Worm (Caenorhabditis elegans) whole organism, L4 larva: ENCODE data around the gene F42A10.6.

ENCODE experiments used
- F10B5.3 ChIP-seq: sonication (generic microtip); optimal IDR thresholded peaks from 2 replicates; lab custom pipeline; 2016; ENCODE audit warnings: mild to moderate bottlenecking, missing genetic modification characterization, missing compliant biosample characterization
- F26F4.8 ChIP-seq: fragments of 200-800 bp; sonication (Bioruptor generic); conservative IDR thresholded peaks from 2 replicates; pipeline ENCODE4 v1.3.6; 2022; ENCODE audit warnings: missing genetic modification characterization, missing compliant biosample characterization
- F44E2.7 ChIP-seq: fragments of 200-800 bp; sonication (Bioruptor generic); IDR thresholded peaks from 2 replicates; pipeline ENCODE4 v2.1.2; 2022; ENCODE audit warnings: missing genetic modification characterization, missing compliant biosample characterization
- T26A8.4 ChIP-seq: fragments of 200-800 bp; sonication (Bioruptor generic); IDR thresholded peaks from 2 replicates; pipeline ENCODE4 v1.3.6; 2022; ENCODE audit warnings: missing genetic modification characterization, missing compliant biosample characterization
- Y105C5A.15 ChIP-seq: fragments of 200-800 bp; sonication (Bioruptor generic); IDR thresholded peaks from 2 replicates; pipeline ENCODE4 v1.3.6; 2022; ENCODE audit warnings: missing genetic modification characterization, missing compliant biosample characterization
- Y48G9A.11 ChIP-seq: fragments of 200-800 bp; sonication (Bioruptor generic); IDR thresholded peaks from 2 replicates; pipeline ENCODE4 v1.3.6; 2022; ENCODE audit warnings: missing genetic modification reagents, missing genetic modification characterization, missing compliant biosample characterization
- Y5F2A.4 ChIP-seq: fragments of 200-800 bp; sonication (Bioruptor generic); optimal IDR thresholded peaks from 2 replicates; lab custom pipeline; 2018; ENCODE audit warnings: mild to moderate bottlenecking, missing genetic modification characterization, missing compliant biosample characterization
- Y75B8A.6 ChIP-seq: fragments of 200-800 bp; sonication (Bioruptor generic); IDR thresholded peaks from 2 replicates; pipeline ENCODE4 v1.3.6; 2022; ENCODE audit warnings: missing genetic modification reagents, missing genetic modification characterization, missing compliant biosample characterization
- ZK337.2 ChIP-seq: fragments of 200-800 bp; sonication (Bioruptor generic); IDR thresholded peaks from 2 replicates; pipeline ENCODE4 v1.3.6; 2022; ENCODE audit warnings: missing genetic modification reagents, missing genetic modification characterization, missing compliant biosample characterization
- ZK546.5 ChIP-seq, 2 experiments: sonication (generic microtip); optimal IDR thresholded peaks; 2 replicates each; lab custom pipeline; 2017; ENCODE audit warnings: missing biosample characterization in 2 of 2, missing genetic modification characterization in 2 of 2
- aha-1 ChIP-seq: fragments of 150-350 bp; peaks from one replicate; lab custom pipeline; 2014; ENCODE audit warnings: missing biosample characterization, missing genetic modification characterization
- ama-1 ChIP-seq: fragments of 150-350 bp; optimal IDR thresholded peaks from 2 replicates; lab custom pipeline; 2014; ENCODE audit warnings: inconsistent platforms, mixed read lengths
- ceh-20 ChIP-seq: fragments of 200-800 bp; sonication (Bioruptor generic); IDR thresholded peaks from 2 replicates; pipeline ENCODE4 v1.3.6; 2022; ENCODE audit warnings: missing genetic modification reagents, missing genetic modification characterization, missing compliant biosample characterization
- ceh-28 ChIP-seq: fragments of 150-350 bp; optimal IDR thresholded peaks from 2 replicates; lab custom pipeline; 2014; ENCODE audit warnings: missing biosample characterization, missing genetic modification reagents, missing genetic modification characterization
- ctbp-1 ChIP-seq: fragments of 200-800 bp; sonication (Bioruptor generic); IDR thresholded peaks from 2 replicates; pipeline ENCODE4 v1.3.6; 2022; ENCODE audit warnings: missing genetic modification reagents, missing genetic modification characterization, missing compliant biosample characterization
- daf-19 ChIP-seq: fragments of 200-800 bp; sonication (Bioruptor generic); conservative IDR thresholded peaks from 2 replicates; pipeline ENCODE4 v1.3.6; 2022; ENCODE audit warnings: missing genetic modification characterization, missing compliant biosample characterization
- daf-8 ChIP-seq: fragments of 200-800 bp; sonication (Bioruptor generic); IDR thresholded peaks from 2 replicates; pipeline ENCODE4 v1.3.6; 2022; ENCODE audit warnings: missing genetic modification characterization, missing compliant biosample characterization
- dmd-9 ChIP-seq: fragments of 200-800 bp; sonication (Bioruptor generic); IDR thresholded peaks from 2 replicates; pipeline ENCODE4 v1.3.6; 2022; ENCODE audit warnings: missing genetic modification reagents, missing genetic modification characterization, missing compliant biosample characterization
- dpl-1 ChIP-seq: fragments of 150-350 bp; optimal IDR thresholded peaks from 2 replicates; lab custom pipeline; 2014; ENCODE audit warnings: missing biosample characterization, missing genetic modification reagents, missing genetic modification characterization
- fkh-10 ChIP-seq: fragments of 150-350 bp; optimal IDR thresholded peaks from 2 replicates; lab custom pipeline; 2014; ENCODE audit warnings: missing biosample characterization, missing genetic modification reagents, missing genetic modification characterization
- gei-8 ChIP-seq: fragments of 200-800 bp; sonication (Bioruptor generic); optimal IDR thresholded peaks from 2 replicates; lab custom pipeline; 2018; ENCODE audit warnings: mild to moderate bottlenecking, missing genetic modification characterization, missing compliant biosample characterization
- hlh-11 ChIP-seq: fragments of 200-800 bp; sonication (Bioruptor generic); optimal IDR thresholded peaks from 2 replicates; lab custom pipeline; 2018; ENCODE audit warnings: mild to moderate bottlenecking, missing genetic modification characterization, missing compliant biosample characterization
- hlh-30 ChIP-seq: sonication (generic microtip); optimal IDR thresholded peaks from 2 replicates; lab custom pipeline; 2017; ENCODE audit warnings: antibody characterized with exemption, mild to moderate bottlenecking, missing genetic modification characterization, missing compliant biosample characterization; ENCODE audit not compliant: insufficient read depth
- jun-1 ChIP-seq: fragments of 150-350 bp; optimal IDR thresholded peaks from 2 replicates; lab custom pipeline; 2014; ENCODE audit warnings: missing biosample characterization, missing genetic modification reagents, missing genetic modification characterization
- lim-7 ChIP-seq: fragments of 200-800 bp; sonication (Bioruptor generic); IDR thresholded peaks from 2 replicates; pipeline ENCODE4 v1.3.6; 2022; ENCODE audit warnings: missing genetic modification characterization, missing compliant biosample characterization
- lin-1 ChIP-seq: fragments of 200-800 bp; sonication (Bioruptor generic); IDR thresholded peaks from 2 replicates; pipeline ENCODE4 v1.3.6; 2022; ENCODE audit warnings: missing genetic modification reagents, missing genetic modification characterization, missing compliant biosample characterization
- lin-38 ChIP-seq: fragments of 200-800 bp; sonication (Bioruptor generic); IDR thresholded peaks from 2 replicates; pipeline ENCODE4 v1.3.6; 2022; ENCODE audit warnings: missing genetic modification reagents, missing genetic modification characterization, missing compliant biosample characterization
- madf-5 ChIP-seq, 2 experiments: fragments of 200-800 bp; sonication (Bioruptor generic); IDR thresholded peaks; 2 replicates each; pipeline ENCODE4 v1.3.6; 2022; ENCODE audit warnings: missing compliant biosample characterization in 2 of 2, missing genetic modification characterization in 2 of 2
- madf-9 ChIP-seq: fragments of 200-800 bp; sonication (Bioruptor generic); conservative IDR thresholded peaks from 2 replicates; pipeline ENCODE4 v1.3.6; 2022; ENCODE audit warnings: missing genetic modification reagents, missing genetic modification characterization, missing compliant biosample characterization
- mdl-1 ChIP-seq, 2 experiments: fragments of 150-350 bp in 1 of 2; sonication (generic microtip) in 1 of 2; optimal IDR thresholded peaks; 2 replicates each; lab custom pipeline; 2014 to 2017; ENCODE audit warnings: missing biosample characterization in 2 of 2, missing genetic modification characterization in 2 of 2
- mep-1 ChIP-seq: fragments of 150-350 bp; sonication (generic microtip); optimal IDR thresholded peaks from 3 replicates; lab custom pipeline; 2014; ENCODE audit warnings: missing biosample characterization, missing genetic modification characterization
- mes-2 ChIP-seq: sonication (generic microtip); optimal IDR thresholded peaks from 2 replicates; lab custom pipeline; 2016; ENCODE audit warnings: missing genotype, mild to moderate bottlenecking, missing genetic modification characterization, missing compliant biosample characterization; ENCODE audit not compliant: poor library complexity, severe bottlenecking
- mxl-2 ChIP-seq: fragments of 200-800 bp; sonication (Bioruptor generic); conservative IDR thresholded peaks from 2 replicates; pipeline ENCODE4 v1.3.6; 2022; ENCODE audit warnings: missing genetic modification reagents, missing genetic modification characterization, missing compliant biosample characterization
- mxl-3 ChIP-seq: fragments of 200-800 bp; sonication (Bioruptor generic); optimal IDR thresholded peaks from 2 replicates; lab custom pipeline; 2018; ENCODE audit warnings: mild to moderate bottlenecking, missing genetic modification characterization, missing compliant biosample characterization
- nhr-10 ChIP-seq: fragments of 150-350 bp; optimal IDR thresholded peaks from 2 replicates; lab custom pipeline; 2014; ENCODE audit warnings: missing biosample characterization, missing genetic modification characterization
- nhr-11 ChIP-seq: fragments of 150-350 bp; optimal IDR thresholded peaks from 2 replicates; lab custom pipeline; 2014; ENCODE audit warnings: missing biosample characterization, missing genetic modification characterization
- nhr-237 ChIP-seq: sonication (generic microtip); optimal IDR thresholded peaks from 2 replicates; lab custom pipeline; 2017; ENCODE audit warnings: missing biosample characterization, missing genetic modification characterization
- nhr-28 ChIP-seq: fragments of 150-350 bp; optimal IDR thresholded peaks from 2 replicates; lab custom pipeline; 2014; ENCODE audit warnings: missing biosample characterization, missing genetic modification characterization
- nhr-41 ChIP-seq: fragments of 200-800 bp; sonication (Bioruptor generic); IDR thresholded peaks from 2 replicates; pipeline ENCODE4 v1.3.6; 2022; ENCODE audit warnings: missing genetic modification reagents, missing genetic modification characterization, missing compliant biosample characterization
- nhr-42 ChIP-seq: fragments of 200-800 bp; sonication (Bioruptor generic); IDR thresholded peaks from 2 replicates; pipeline ENCODE4 v1.3.6; 2022; ENCODE audit warnings: missing genetic modification characterization, missing compliant biosample characterization
- nhr-48 ChIP-seq: sonication (generic microtip); optimal IDR thresholded peaks from 2 replicates; lab custom pipeline; 2016; ENCODE audit warnings: mild to moderate bottlenecking, missing genetic modification characterization, missing compliant biosample characterization
- nhr-6 ChIP-seq: fragments of 150-350 bp; optimal IDR thresholded peaks from 2 replicates; lab custom pipeline; 2014; ENCODE audit warnings: missing biosample characterization, missing genetic modification characterization
- nhr-76 ChIP-seq: fragments of 150-350 bp; optimal IDR thresholded peaks from 2 replicates; lab custom pipeline; 2014; ENCODE audit warnings: missing biosample characterization, missing genetic modification characterization
- sdz-12 ChIP-seq: fragments of 200-800 bp; sonication (Bioruptor generic); optimal IDR thresholded peaks from 2 replicates; lab custom pipeline; 2018; ENCODE audit warnings: mild to moderate bottlenecking, missing genetic modification characterization, missing compliant biosample characterization
- set-16 ChIP-seq: fragments of 200-800 bp; sonication (Bioruptor generic); IDR thresholded peaks from 2 replicates; pipeline ENCODE4 v1.3.6; 2022; ENCODE audit warnings: missing genetic modification reagents, missing genetic modification characterization, missing compliant biosample characterization
- skn-1 ChIP-seq: fragments of 150-350 bp; optimal IDR thresholded peaks from 2 replicates; lab custom pipeline; 2014; ENCODE audit warnings: missing biosample characterization, missing genetic modification characterization
- spr-1 ChIP-seq: sonication (generic microtip); optimal IDR thresholded peaks from 2 replicates; lab custom pipeline; 2016; ENCODE audit warnings: mild to moderate bottlenecking, missing genetic modification characterization, missing compliant biosample characterization
- spr-3 ChIP-seq: fragments of 200-800 bp; sonication (Bioruptor generic); optimal IDR thresholded peaks from 2 replicates; lab custom pipeline; 2018; ENCODE audit warnings: mild to moderate bottlenecking, missing genetic modification characterization, missing compliant biosample characterization
- tra-1 ChIP-seq: fragments of 200-800 bp; sonication (Bioruptor generic); IDR thresholded peaks from 2 replicates; pipeline ENCODE4 v1.3.6; 2022; ENCODE audit warnings: missing genetic modification reagents, missing genetic modification characterization, missing compliant biosample characterization
- unc-130 ChIP-seq: sonication (generic microtip); optimal IDR thresholded peaks from 2 replicates; lab custom pipeline; 2016; ENCODE audit warnings: missing genetic modification reagents, missing genetic modification characterization, missing compliant biosample characterization
- zfp-3 ChIP-seq: fragments of 200-800 bp; sonication (Bioruptor generic); conservative IDR thresholded peaks from 2 replicates; pipeline ENCODE4 v1.3.6; 2022; ENCODE audit warnings: missing genetic modification reagents, missing genetic modification characterization, missing compliant biosample characterization
- zip-2 ChIP-seq: fragments of 150-350 bp; optimal IDR thresholded peaks from 2 replicates; lab custom pipeline; 2014; ENCODE audit warnings: missing biosample characterization, missing genetic modification characterization

Gene F42A10.6

DNA sequence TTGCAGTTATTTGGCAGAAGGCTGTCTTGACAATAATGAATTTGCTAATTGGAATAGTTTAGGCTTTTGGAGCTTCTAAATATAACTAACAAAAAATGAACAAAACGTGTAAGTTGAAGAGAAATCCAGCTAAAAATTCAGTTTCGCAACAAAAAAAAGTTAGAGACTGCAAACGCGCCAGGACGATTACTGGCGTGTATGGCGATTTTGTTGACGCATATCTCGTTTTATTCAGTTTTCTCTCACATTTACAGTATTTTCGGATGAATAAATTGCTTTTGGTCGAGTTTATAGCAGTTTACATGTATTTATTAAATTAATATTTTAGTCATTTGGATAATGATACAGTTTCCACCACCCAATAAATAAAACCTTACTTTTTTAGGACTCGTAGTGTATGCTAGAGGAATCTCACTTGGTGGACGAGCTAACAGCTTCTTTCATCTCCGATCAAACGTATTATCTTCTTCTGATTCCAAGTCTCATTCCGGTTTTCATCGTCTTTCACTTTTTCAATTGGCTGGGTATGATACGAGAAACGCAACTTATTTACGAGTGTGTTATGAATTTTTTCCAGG lies 3.6 kb downstream of the F42A10.6 start, which contains the start of the genes abcf-3 and F42A10.5 (continued):
- no peak for TF ChIP-seq tra-1 (GFP tag; lab: Robert Waterston, UW)
- TF ChIP-seq Y75B8A.6 = no peak
- TF ChIP-seq ctbp-1 (GFP tag; lab: Robert Waterston, UW) = no peak
- TF ChIP-seq sdz-12 (GFP tag; lab: Kevin White, UChicago) = no peak
- no peak for TF ChIP-seq lim-7 (GFP tag; lab: Robert Waterston, UW)
- TF ChIP-seq T26A8.4 = peak; percentile 29; the same call in 1 of the 2 replicates
- TF ChIP-seq nhr-10 = no peak
- TF ChIP-seq nhr-11 (tag; lab: Kevin White, UChicago) = peak; percentile 60
- TF ChIP-seq gei-8 (GFP tag; lab: Kevin White, UChicago) = no peak
- no peak for TF ChIP-seq nhr-76 (tag; lab: Kevin White, UChicago)
- TF ChIP-seq daf-8 (GFP tag; lab: Robert Waterston, UW) = no peak
- TF ChIP-seq ceh-20 (GFP tag; lab: Robert Waterston, UW) = no peak
- TF ChIP-seq lin-1 = no peak
- TF ChIP-seq Y5F2A.4 (GFP tag; lab: Kevin White, UChicago) = no peak
- TF ChIP-seq nhr-48 = no peak
- no peak for TF ChIP-seq aha-1
- peak; percentile 79 for TF ChIP-seq mes-2 (tag; lab: Kevin White, UChicago)
- no peak for TF ChIP-seq F26F4.8 (GFP tag; lab: Robert Waterston, UW)
- no peak for TF ChIP-seq nhr-42 (GFP tag; lab: Robert Waterston, UW)
- no peak for TF ChIP-seq madf-5 (GFP tag; IDR thresholded peaks at IDR 0.05; lab: Robert Waterston, UW)
- no peak for TF ChIP-seq dmd-9 (GFP tag; lab: Robert Waterston, UW)
- no peak for TF ChIP-seq F44E2.7 (GFP tag; lab: Robert Waterston, UW)
- TF ChIP-seq ZK337.2 (GFP tag; lab: Robert Waterston, UW) = no peak
- no peak for TF ChIP-seq nhr-237
- no peak for TF ChIP-seq spr-3 (GFP tag; lab: Kevin White, UChicago)
- no peak for TF ChIP-seq fkh-10 (GFP tag; lab: Kevin White, UChicago)
- no peak for TF ChIP-seq Y48G9A.11
- peak; percentile 56 for TF ChIP-seq hlh-11 (tag; lab: Kevin White, UChicago)
- TF ChIP-seq mxl-2 = no peak
- no peak for TF ChIP-seq mdl-1 (tag; optimal IDR thresholded peaks at IDR 0.05; lab: Kevin White, UChicago)
- TF ChIP-seq ama-1 (lab: Kevin White, UChicago) = no peak
- no peak for TF ChIP-seq Y105C5A.15 (GFP tag; lab: Robert Waterston, UW)
- no peak for TF ChIP-seq nhr-6 (tag; lab: Kevin White, UChicago)
- no peak for TF ChIP-seq daf-19 (GFP tag; lab: Robert Waterston, UW)
- no peak for TF ChIP-seq nhr-41
- no peak for TF ChIP-seq mxl-3 (GFP tag; lab: Kevin White, UChicago)
- peak; percentile 71 for TF ChIP-seq mep-1 (tag; lab: Kevin White, UChicago)
- TF ChIP-seq madf-9 (GFP tag; lab: Robert Waterston, UW) = no peak
- TF ChIP-seq spr-1 = no peak
- no peak for TF ChIP-seq set-16 (GFP tag; lab: Robert Waterston, UW)
- no peak; the same call in 1 of the 2 replicates for TF ChIP-seq lin-38 (GFP tag; lab: Robert Waterston, UW)
- no peak for TF ChIP-seq F10B5.3 (tag; lab: Kevin White, UChicago)
- TF ChIP-seq skn-1 (tag; lab: Kevin White, UChicago) = no peak
- TF ChIP-seq unc-130 (GFP tag; lab: Kevin White, UChicago) = no peak
- TF ChIP-seq ceh-28 (tag; lab: Kevin White, UChicago) = no peak
- no peak for TF ChIP-seq jun-1 (tag; lab: Kevin White, UChicago)
- TF ChIP-seq dpl-1 (GFP tag; lab: Kevin White, UChicago) = peak; percentile 74
- no peak for TF ChIP-seq zip-2 (tag; lab: Kevin White, UChicago)
- peak; percentile 37 for TF ChIP-seq hlh-30 (tag; lab: Kevin White, UChicago)
- no peak for TF ChIP-seq zfp-3 (GFP tag; lab: Robert Waterston, UW)
- TF ChIP-seq ZK546.5 (tag; optimal IDR thresholded peaks at IDR 0.05; lab: Kevin White, UChicago) = no peak
- no peak for TF ChIP-seq nhr-28 (tag; lab: Kevin White, UChicago)
